Worm (Caenorhabditis elegans) whole organism, early embryonic: ENCODE data around the gene R02F2.8.

Experiments
- B0310.2 ChIP-seq: sonication (generic microtip); optimal IDR thresholded peaks from 2 replicates; lab custom pipeline; 2016; ENCODE audit warnings: mild to moderate bottlenecking, missing genetic modification characterization, missing compliant biosample characterization
- F13C5.2 ChIP-seq: sonication (generic microtip); optimal IDR thresholded peaks from 2 replicates; lab custom pipeline; 2017; ENCODE audit warnings: mild to moderate bottlenecking, missing genetic modification characterization, inconsistent platforms, missing compliant biosample characterization
- aly-1 ChIP-seq: sonication (generic microtip); optimal IDR thresholded peaks from 2 replicates; lab custom pipeline; 2016; ENCODE audit warnings: missing genetic modification characterization, missing compliant biosample characterization
- ama-1 ChIP-seq: fragments of 150-350 bp; optimal IDR thresholded peaks from 2 replicates; lab custom pipeline; 2014
- ceh-13 ChIP-seq: fragments of 200-800 bp; sonication (Bioruptor generic); optimal IDR thresholded peaks from 2 replicates; lab custom pipeline; 2018; ENCODE audit warnings: mild to moderate bottlenecking, missing genetic modification characterization, missing compliant biosample characterization
- ceh-36 ChIP-seq: sonication (generic microtip); optimal IDR thresholded peaks from 2 replicates; lab custom pipeline; 2016; ENCODE audit warnings: missing genetic modification characterization, inconsistent platforms, missing compliant biosample characterization
- ets-7 ChIP-seq: sonication (generic microtip); optimal IDR thresholded peaks from 2 replicates; lab custom pipeline; 2016; ENCODE audit warnings: missing genotype, missing genetic modification characterization, missing compliant biosample characterization
- flt-1 ChIP-seq: fragments of 200-800 bp; sonication (Bioruptor generic); IDR thresholded peaks from 2 replicates; pipeline ENCODE4 v1.3.6; 2022; ENCODE audit warnings: missing genetic modification characterization, missing compliant biosample characterization
- hmbx-1 ChIP-seq: sonication (generic microtip); optimal IDR thresholded peaks from 2 replicates; lab custom pipeline; 2016; ENCODE audit warnings: mild to moderate bottlenecking, missing genetic modification characterization, missing compliant biosample characterization
- hmg-4 ChIP-seq: fragments of 200-800 bp; sonication (Bioruptor generic); optimal IDR thresholded peaks from 2 replicates; lab custom pipeline; 2018; ENCODE audit warnings: mild to moderate bottlenecking, missing genetic modification characterization, missing compliant biosample characterization
- hnd-1 ChIP-seq: sonication (generic microtip); optimal IDR thresholded peaks from 2 replicates; lab custom pipeline; 2016; ENCODE audit warnings: missing genetic modification characterization, missing compliant biosample characterization
- pes-1 ChIP-seq: fragments of 200-800 bp; sonication (Bioruptor generic); IDR thresholded peaks from 2 replicates; pipeline ENCODE4 v1.3.6; 2022; ENCODE audit warnings: missing genetic modification reagents, missing genetic modification characterization, missing compliant biosample characterization
- scrt-1 ChIP-seq: fragments of 200-800 bp; sonication (Bioruptor generic); IDR thresholded peaks from 2 replicates; pipeline ENCODE4 v1.3.6; 2022; ENCODE audit warnings: missing genetic modification characterization, missing compliant biosample characterization
- sea-1 ChIP-seq: fragments of 200-800 bp; sonication (Bioruptor generic); conservative IDR thresholded peaks from 2 replicates; pipeline ENCODE4 v1.3.6; 2022; ENCODE audit warnings: missing genetic modification characterization, missing compliant biosample characterization
- tbx-11 ChIP-seq: fragments of 200-800 bp; sonication (Bioruptor generic); IDR thresholded peaks from 2 replicates; pipeline ENCODE4 v1.3.6; 2022; ENCODE audit warnings: missing genetic modification characterization, missing compliant biosample characterization
- tbx-37 ChIP-seq: fragments of 200-800 bp; sonication (Bioruptor generic); conservative IDR thresholded peaks from 2 replicates; pipeline ENCODE4 v1.3.6; 2022; ENCODE audit warnings: missing genetic modification reagents, missing genetic modification characterization, missing compliant biosample characterization
- tra-4 ChIP-seq: sonication (generic microtip); optimal IDR thresholded peaks from 2 replicates; lab custom pipeline; 2017; ENCODE audit warnings: missing genetic modification characterization, missing compliant biosample characterization

The R02F2.8 gene

DNA sequence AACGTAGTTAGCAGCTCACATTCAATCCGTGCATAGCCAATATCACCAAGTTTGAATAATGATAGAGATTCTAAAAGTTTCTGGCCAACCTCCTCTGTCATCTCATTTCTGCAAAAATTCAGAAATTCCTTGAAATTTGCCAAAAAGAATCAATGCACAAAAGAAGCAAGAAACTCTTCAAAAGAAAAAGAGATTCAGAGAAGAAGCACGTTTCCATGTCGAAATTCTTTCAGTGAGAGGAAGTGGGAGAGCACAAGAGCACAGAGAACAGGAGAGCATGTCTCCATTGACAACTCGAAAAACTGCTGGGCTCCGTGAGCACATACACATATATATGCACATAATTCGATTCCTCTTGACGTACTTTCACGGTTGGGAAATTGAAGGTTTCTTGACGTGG, 22.4 kb upstream of the R02F2.8 start, which contains the start of gene nekl-4:
nekl-4 (minus strand) TSS at position 101 of the 400 bp plus-strand sequence.
- TF ChIP-seq pes-1 = no peak
- TF ChIP-seq ets-7 (tag; lab: Kevin White, UChicago) = no peak
- no peak for TF ChIP-seq scrt-1
- no peak for TF ChIP-seq tbx-37 (GFP tag; lab: Robert Waterston, UW)
- TF ChIP-seq F13C5.2 (tag; lab: Kevin White, UChicago) = no peak

DNA sequence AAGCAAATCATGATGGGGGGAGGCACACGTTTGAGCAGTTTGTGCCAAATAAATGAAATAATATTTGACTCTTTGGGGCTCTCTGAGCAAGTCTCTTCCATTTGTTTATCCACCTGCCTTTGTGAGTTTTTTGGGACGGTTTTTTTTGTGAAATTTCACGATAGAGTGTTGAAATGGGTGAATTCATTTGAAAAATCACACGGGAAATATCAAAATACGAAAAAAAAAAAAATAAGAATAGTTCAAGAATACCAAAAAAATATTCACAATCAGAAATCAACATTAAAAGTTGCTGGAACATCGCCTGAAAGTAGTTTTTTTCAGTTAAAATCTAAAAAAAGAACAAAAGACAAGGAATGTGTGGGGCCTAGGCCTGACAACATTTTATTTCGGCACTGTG, 17.4 kb upstream of the R02F2.8 start, which contains the start of gene pqn-25:
pqn-25 (minus strand) TSS at position 101 of the 400 bp plus-strand sequence.
- TF ChIP-seq ets-7 (tag; lab: Kevin White, UChicago) (no peak), ama-1 (lab: Kevin White, UChicago) (no peak), tra-4 (no peak), hmbx-1 (tag; lab: Kevin White, UChicago) (no peak)

DNA sequence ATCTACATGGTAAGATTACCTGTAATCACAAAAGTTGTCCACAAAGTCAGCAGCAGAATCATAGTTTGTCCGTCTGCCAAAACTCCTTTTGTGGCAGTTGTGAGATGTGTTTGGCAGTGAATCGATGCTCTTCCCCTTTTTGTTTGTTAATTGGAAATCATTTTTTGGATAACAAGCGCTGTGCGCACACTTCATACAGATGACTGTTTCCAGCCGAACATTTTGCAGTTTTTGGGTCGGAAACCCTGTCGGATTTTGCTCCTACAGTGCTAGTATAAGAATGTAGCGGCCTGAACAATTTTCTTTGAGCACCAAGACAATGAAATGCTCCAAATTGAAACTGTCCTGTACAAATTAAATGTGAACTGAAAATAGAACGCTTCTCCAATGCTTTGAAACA, 13.6 kb upstream of the R02F2.8 start, which contains the start of gene D1044.7:
D1044.7 (minus strand) TSS at position 101 of the 400 bp plus-strand sequence.
- TF ChIP-seq hmg-4 (no peak), ceh-13 (no peak), ceh-36 (tag; lab: Kevin White, UChicago) (no peak), F13C5.2 (tag; lab: Kevin White, UChicago) (no peak), flt-1 (GFP tag; lab: Robert Waterston, UW) (no peak), hnd-1 (tag; lab: Kevin White, UChicago) (no peak), ama-1 (lab: Kevin White, UChicago) (no peak), aly-1 (no peak), hmbx-1 (tag; lab: Kevin White, UChicago) (no peak), tra-4 (no peak), tbx-11 (GFP tag; lab: Robert Waterston, UW) (no peak)

DNA sequence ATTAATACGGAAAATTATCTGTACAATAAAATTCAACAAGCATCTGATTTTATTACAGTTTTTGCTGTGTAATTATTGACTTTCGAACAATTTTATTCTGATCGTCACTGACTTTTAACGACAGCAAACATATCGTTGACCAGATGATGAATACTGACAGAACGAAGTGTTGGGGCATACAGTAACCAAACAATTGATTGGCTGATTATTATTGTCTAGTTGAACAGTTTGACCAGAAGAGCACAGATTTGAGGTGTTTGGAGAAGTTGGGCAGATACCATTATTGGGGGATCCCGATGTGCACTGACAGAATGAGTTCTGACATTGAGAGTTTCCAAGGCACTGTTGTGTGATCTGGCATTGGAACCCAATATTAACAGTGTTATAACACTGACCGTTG, 11.9 kb upstream of the R02F2.8 start:
- TF ChIP-seq ceh-13 = no peak
- TF ChIP-seq hnd-1 (tag; lab: Kevin White, UChicago) = no peak
- TF ChIP-seq aly-1 = no peak
- TF ChIP-seq sea-1 (GFP tag; lab: Robert Waterston, UW) = no peak
- no peak for TF ChIP-seq ets-7 (tag; lab: Kevin White, UChicago)
- no peak for TF ChIP-seq scrt-1
- TF ChIP-seq F13C5.2 (tag; lab: Kevin White, UChicago) = no peak
- no peak for TF ChIP-seq pes-1
- TF ChIP-seq ceh-36 (tag; lab: Kevin White, UChicago) = no peak
- TF ChIP-seq tbx-11 (GFP tag; lab: Robert Waterston, UW) = no peak
- TF ChIP-seq B0310.2 (tag; lab: Kevin White, UChicago) = no peak
- no peak for TF ChIP-seq tra-4
- no peak for TF ChIP-seq hmg-4
- TF ChIP-seq flt-1 (GFP tag; lab: Robert Waterston, UW) = no peak
- TF ChIP-seq ama-1 (lab: Kevin White, UChicago) = no peak
- no peak for TF ChIP-seq hmbx-1 (tag; lab: Kevin White, UChicago)
- no peak for TF ChIP-seq tbx-37 (GFP tag; lab: Robert Waterston, UW)

DNA sequence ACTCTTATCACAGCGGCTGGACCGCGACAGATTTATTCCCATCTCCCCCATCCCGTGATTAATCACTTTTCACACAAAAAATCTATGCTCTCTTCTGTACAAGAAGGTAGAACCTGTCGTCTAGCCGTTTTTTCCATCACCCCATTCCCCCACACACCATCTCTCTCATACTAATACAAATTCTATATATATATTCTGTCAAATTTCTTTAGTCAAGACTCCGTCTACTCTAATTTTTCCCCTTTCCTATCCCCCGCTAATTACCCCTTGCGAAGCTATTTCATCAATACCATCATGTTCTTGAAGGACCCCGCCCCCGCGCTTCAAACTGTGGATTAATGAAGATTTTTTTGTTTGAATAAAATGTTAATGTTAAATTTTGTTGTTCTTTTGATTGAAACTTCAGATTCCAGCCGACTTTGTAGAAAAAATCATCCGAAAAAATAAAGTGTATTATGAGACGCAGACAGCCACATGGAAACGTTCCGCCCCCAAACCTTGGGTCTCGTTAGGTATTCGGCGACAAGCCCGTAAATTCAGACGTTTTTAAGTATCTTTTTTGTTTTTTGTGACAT, 11.0 kb upstream of the R02F2.8 start:
- no peak for TF ChIP-seq tbx-37 (GFP tag; lab: Robert Waterston, UW)
- no peak for TF ChIP-seq ceh-13
- TF ChIP-seq sea-1 (GFP tag; lab: Robert Waterston, UW) = no peak
- no peak for TF ChIP-seq ama-1 (lab: Kevin White, UChicago)

DNA sequence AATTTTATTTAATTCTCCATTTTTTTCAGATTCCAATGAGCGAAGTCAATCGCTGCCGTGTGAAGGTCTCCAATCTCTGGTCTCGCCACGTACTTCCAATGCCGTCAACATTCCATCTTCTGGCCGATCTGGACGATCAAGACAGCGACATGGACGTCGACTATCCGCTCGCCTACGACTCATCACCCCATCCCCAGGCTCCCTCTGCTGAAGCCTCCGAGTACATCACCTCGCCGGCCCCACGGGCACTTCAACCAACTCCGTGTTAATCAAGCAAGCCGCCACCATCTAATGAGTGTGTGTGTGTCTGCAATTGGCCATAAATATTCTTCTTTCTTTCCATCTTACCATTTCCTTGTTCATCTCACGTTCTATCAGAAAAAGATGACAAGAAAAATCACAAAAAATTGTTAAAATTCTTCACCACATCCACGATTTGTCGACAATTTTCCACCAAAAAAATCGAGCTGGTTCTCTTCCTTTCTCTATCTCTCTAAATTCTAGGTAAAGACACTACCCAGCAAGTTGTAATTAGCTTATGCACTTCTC, 10.5 kb upstream of the R02F2.8 start:
- no peak for TF ChIP-seq pes-1
- TF ChIP-seq aly-1 = no peak

DNA sequence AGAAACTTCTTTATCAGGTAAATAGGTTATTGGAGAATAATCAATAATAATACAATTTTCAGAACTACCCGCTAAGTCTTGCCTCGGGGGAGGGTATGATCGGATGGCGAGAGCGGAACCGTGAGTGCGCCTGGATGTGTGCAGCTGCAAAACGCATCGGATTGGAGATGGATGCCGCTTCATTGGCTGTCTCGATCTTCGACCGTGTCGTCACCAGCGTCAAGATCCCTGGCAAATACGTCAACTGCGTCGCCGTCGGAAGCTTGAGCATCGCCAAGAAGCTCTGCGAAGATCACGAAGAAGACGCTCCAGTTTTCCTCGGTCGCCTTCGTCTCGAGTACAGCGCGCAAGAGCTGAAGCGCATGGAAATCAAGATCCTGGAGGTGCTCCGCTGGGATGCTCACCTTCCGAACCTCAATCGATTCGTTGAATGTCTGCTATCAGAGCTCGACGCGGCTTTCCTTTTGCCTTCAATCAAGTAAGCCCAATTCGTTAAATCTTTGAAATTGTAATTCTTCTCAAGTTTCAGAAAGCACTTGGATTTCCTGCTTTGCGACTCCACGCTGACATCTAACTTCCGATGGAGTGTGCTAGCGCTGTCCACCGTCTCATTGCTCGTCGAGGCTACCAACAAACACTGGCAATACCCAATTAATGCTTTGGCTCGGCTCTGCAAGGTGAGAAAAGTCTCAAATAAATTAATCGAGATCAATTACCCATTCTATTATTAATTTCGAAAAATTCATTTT, 9.8 kb upstream of the R02F2.8 start:
- TF ChIP-seq sea-1 (GFP tag; lab: Robert Waterston, UW) (no peak), ceh-13 (no peak)

DNA sequence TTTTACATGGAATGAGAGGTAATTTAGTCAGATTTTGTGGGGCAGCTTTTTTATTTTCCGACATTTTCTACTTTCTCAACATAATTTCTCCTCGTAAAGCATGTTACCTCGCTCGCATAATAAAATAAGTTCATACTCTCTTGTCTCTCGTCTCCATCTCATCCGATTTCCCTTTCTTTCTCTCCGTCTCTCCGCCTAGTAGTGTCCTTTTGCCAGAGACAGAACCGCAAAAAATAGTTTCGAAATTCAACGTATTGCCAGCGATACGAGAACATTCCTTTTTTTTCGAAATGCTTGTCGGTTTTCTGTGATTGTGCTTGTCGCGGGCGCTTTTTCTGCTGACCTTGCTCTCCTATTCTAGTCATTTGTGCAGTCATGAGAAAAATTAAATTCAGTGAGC, 9.1 kb upstream of the R02F2.8 start:
- no peak for TF ChIP-seq B0310.2 (tag; lab: Kevin White, UChicago)

DNA sequence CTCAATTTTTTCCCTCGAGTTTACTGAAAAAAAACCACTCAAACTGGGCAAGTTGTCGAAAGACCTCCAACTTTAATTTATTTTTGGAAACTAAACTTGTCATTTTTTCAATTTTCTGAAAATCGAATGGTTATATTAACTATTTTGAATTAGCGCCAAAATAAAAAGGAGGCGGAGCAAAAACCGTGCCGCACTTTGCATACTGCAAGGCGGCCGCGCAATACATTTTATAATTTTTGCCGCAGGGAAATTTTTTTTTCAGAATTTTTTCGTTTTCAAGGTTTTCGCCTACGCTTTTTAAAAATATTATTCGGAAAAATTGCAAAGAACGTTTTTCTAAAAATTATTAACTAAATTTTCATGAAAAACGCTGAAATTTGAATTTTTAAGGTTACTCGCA, 8.6 kb upstream of the R02F2.8 start:
- TF ChIP-seq ceh-13 = no peak
- TF ChIP-seq hnd-1 (tag; lab: Kevin White, UChicago) = no peak
- no peak for TF ChIP-seq hmg-4
- no peak for TF ChIP-seq F13C5.2 (tag; lab: Kevin White, UChicago)
- no peak for TF ChIP-seq aly-1
- TF ChIP-seq tbx-11 (GFP tag; lab: Robert Waterston, UW) = no peak
- no peak for TF ChIP-seq ama-1 (lab: Kevin White, UChicago)
- no peak for TF ChIP-seq tbx-37 (GFP tag; lab: Robert Waterston, UW)
- no peak for TF ChIP-seq sea-1 (GFP tag; lab: Robert Waterston, UW)
- no peak for TF ChIP-seq ceh-36 (tag; lab: Kevin White, UChicago)
- TF ChIP-seq ets-7 (tag; lab: Kevin White, UChicago) = no peak
- no peak for TF ChIP-seq pes-1
- TF ChIP-seq tra-4 = no peak
- no peak for TF ChIP-seq flt-1 (GFP tag; lab: Robert Waterston, UW)
- TF ChIP-seq B0310.2 (tag; lab: Kevin White, UChicago) = no peak
